Worm (Caenorhabditis elegans) whole organism, L4 larva: ENCODE data around the gene Y66A7A.7.

ENCODE experiments used
- fkh-10 ChIP-seq: fragments of 150-350 bp; optimal IDR thresholded peaks from 2 replicates; lab custom pipeline; 2014; ENCODE audit warnings: missing biosample characterization, missing genetic modification reagents, missing genetic modification characterization
- jun-1 ChIP-seq: fragments of 150-350 bp; optimal IDR thresholded peaks from 2 replicates; lab custom pipeline; 2014; ENCODE audit warnings: missing biosample characterization, missing genetic modification reagents, missing genetic modification characterization
- lin-39 ChIP-seq: fragments of 150-350 bp; optimal IDR thresholded peaks from 2 replicates; lab custom pipeline; 2014; ENCODE audit warnings: missing biosample characterization, missing genetic modification reagents, missing genetic modification characterization
- lsy-2 ChIP-seq, 2 experiments: fragments of 150-350 bp in 1 of 2; sonication (generic microtip) in 1 of 2; optimal IDR thresholded peaks; 2 replicates each; lab custom pipeline; 2014 to 2017; ENCODE audit warnings: missing biosample characterization in 2 of 2, missing genetic modification characterization in 2 of 2
- nhr-11 ChIP-seq: fragments of 150-350 bp; optimal IDR thresholded peaks from 2 replicates; lab custom pipeline; 2014; ENCODE audit warnings: missing biosample characterization, missing genetic modification characterization
- nhr-28 ChIP-seq: fragments of 150-350 bp; optimal IDR thresholded peaks from 2 replicates; lab custom pipeline; 2014; ENCODE audit warnings: missing biosample characterization, missing genetic modification characterization
- pqm-1 ChIP-seq: sonication (generic microtip); optimal IDR thresholded peaks from 2 replicates; lab custom pipeline; 2017; ENCODE audit warnings: missing biosample characterization, missing genetic modification characterization
- sdz-12 ChIP-seq: fragments of 200-800 bp; sonication (Bioruptor generic); optimal IDR thresholded peaks from 2 replicates; lab custom pipeline; 2018; ENCODE audit warnings: mild to moderate bottlenecking, missing genetic modification characterization, missing compliant biosample characterization
- snpc-4 ChIP-seq: fragments of 150-350 bp; optimal IDR thresholded peaks from 2 replicates; lab custom pipeline; 2014; ENCODE audit warnings: missing biosample characterization, missing genetic modification characterization
- unc-130 ChIP-seq: sonication (generic microtip); optimal IDR thresholded peaks from 2 replicates; lab custom pipeline; 2016; ENCODE audit warnings: missing genetic modification reagents, missing genetic modification characterization, missing compliant biosample characterization

DNA sequence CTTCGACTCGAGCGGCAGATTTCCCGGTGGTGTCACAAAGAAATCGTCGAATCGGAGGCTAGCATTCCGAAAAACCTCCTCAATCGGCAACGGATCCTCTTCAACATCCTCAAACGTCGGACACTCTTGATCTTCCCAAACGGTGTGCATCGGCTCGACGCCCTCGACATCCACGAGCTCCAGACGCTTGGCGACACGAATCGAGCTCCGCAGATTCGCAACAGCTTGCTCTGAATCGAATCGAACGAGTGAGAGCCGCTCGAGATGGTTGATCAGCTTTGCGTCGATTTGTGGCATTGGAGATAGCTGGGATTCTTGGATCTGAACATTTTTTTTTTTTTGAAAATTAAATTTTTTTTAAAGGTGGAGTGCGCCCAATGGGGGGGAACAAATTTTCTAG is 49.9 kb downstream of the Y66A7A.7 start:
- TF ChIP-seq nhr-11 (tag; lab: Kevin White, UChicago) (no peak), fkh-10 (GFP tag; lab: Kevin White, UChicago) (no peak), lin-39 (tag; lab: Kevin White, UChicago) (no peak), unc-130 (GFP tag; lab: Kevin White, UChicago) (no peak), nhr-28 (no peak), sdz-12 (no peak), pqm-1 (tag; lab: Kevin White, UChicago) (no peak), jun-1 (no peak), lsy-2 (tag; optimal IDR thresholded peaks at IDR 0.05; lab: Kevin White, UChicago) (no peak), snpc-4 (tag; lab: Kevin White, UChicago) (no peak)
